Fruit fly (Drosophila melanogaster): ENCODE measurements around the gene CG12945.

DNA sequence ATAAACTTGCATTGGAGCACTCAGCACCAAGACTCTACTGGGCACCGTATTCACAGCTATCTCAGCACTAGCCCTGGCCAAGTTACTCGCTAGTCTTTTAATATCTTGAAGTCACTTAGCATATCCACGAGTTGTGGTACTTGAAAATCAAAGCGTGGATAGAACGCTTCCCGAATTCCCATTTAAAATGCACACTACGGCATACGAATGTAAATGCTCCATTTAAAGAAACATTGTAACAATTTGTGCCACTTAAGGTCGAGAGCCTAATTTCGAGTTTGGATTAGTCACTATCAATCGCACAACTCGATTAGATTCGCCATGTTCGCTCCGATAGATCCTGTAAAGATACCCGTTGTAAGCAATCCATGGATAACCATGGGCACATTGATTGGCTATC is 22.8 kb upstream of the CG12945 start, which contains the start of gene eloF:
- TF ChIP-seq CG8478 (optimal IDR thresholded peaks at IDR 0.05) (no peak), CTCF (optimal IDR thresholded peaks at IDR 0.05) (no peak)
